Worm (Caenorhabditis elegans) whole organism, midembryonic: ENCODE data around the gene T09A5.14.

Experiments used
- T22C8.4 ChIP-seq: fragments of 200-800 bp; sonication (Bioruptor generic); IDR thresholded peaks from 2 replicates; pipeline ENCODE4 v1.3.6; 2022; ENCODE audit warnings: missing genetic modification characterization, missing compliant biosample characterization
- flt-1 ChIP-seq: fragments of 200-800 bp; sonication (Bioruptor generic); IDR thresholded peaks from 2 replicates; pipeline ENCODE4 v1.3.6; 2022; ENCODE audit warnings: missing genetic modification characterization, missing compliant biosample characterization
- klf-2 ChIP-seq: fragments of 200-800 bp; sonication (Bioruptor generic); conservative IDR thresholded peaks from 2 replicates; pipeline ENCODE4 v1.3.6; 2022; ENCODE audit warnings: missing genetic modification reagents, missing genetic modification characterization, missing compliant biosample characterization
- med-1 ChIP-seq: sonication (generic microtip); optimal IDR thresholded peaks from 2 replicates; lab custom pipeline; 2017; ENCODE audit warnings: missing genetic modification characterization, mild to moderate bottlenecking, missing compliant biosample characterization, antibody characterized with exemption, missing genetic modification reagents; ENCODE audit not compliant: insufficient read depth
- ref-1 ChIP-seq: fragments of 200-800 bp; sonication (Bioruptor generic); conservative IDR thresholded peaks from 2 replicates; pipeline ENCODE4 v1.3.6; 2022; ENCODE audit warnings: missing genetic modification reagents, missing genetic modification characterization, missing compliant biosample characterization
- tab-1 ChIP-seq: fragments of 200-800 bp; sonication (Bioruptor generic); IDR thresholded peaks from 2 replicates; pipeline ENCODE4 v1.3.6; 2022; ENCODE audit warnings: missing genetic modification characterization, missing compliant biosample characterization
- ztf-23 ChIP-seq: fragments of 200-800 bp; sonication (Bioruptor generic); IDR thresholded peaks from 2 replicates; pipeline ENCODE4 v1.3.6; 2022; ENCODE audit warnings: missing genetic modification reagents, missing genetic modification characterization, missing compliant biosample characterization
- ztf-29 ChIP-seq: fragments of 200-800 bp; sonication (Bioruptor generic); IDR thresholded peaks from 2 replicates; pipeline ENCODE4 v1.3.6; 2022; ENCODE audit warnings: missing genetic modification reagents, missing genetic modification characterization, missing compliant biosample characterization

ce11 chrII:7880373-7880862, 48.3 kb downstream of the T09A5.14 start, which contains the start of gene perm-1:
- TF ChIP-seq ztf-23 (no peak), med-1 (GFP tag; lab: Kevin White, UChicago) (no peak), tab-1 (no peak), flt-1 (no peak), ref-1 (no peak), ztf-29 (GFP tag; lab: Robert Waterston, UW) (no peak), klf-2 (GFP tag; lab: Robert Waterston, UW) (no peak), T22C8.4 (no peak)
